Fruit fly (Drosophila melanogaster) whole organism, adult: Measurements from ENCODE around the gene Cortactin.

ENCODE experiments used
- CG11617 ChIP-seq: fragments of 200-800 bp; sonication (Bioruptor generic); optimal IDR thresholded peaks from 2 replicates; lab custom pipeline; 2017; ENCODE audit warnings: mild to moderate bottlenecking, missing biosample characterization, missing genetic modification reagents, missing genetic modification characterization
- CG12768 ChIP-seq: fragments of 200-800 bp; sonication (Bioruptor generic); optimal IDR thresholded peaks from 2 replicates; lab custom pipeline; 2017; ENCODE audit warnings: missing biosample characterization, missing genetic modification characterization, mild to moderate bottlenecking, moderate library complexity, missing genetic modification reagents
- CG7045 ChIP-seq: fragments of 200-800 bp; sonication (Bioruptor generic); optimal IDR thresholded peaks from 2 replicates; lab custom pipeline; 2017; ENCODE audit warnings: missing biosample characterization, mild to moderate bottlenecking, missing genetic modification characterization
- Mnt ChIP-seq: fragments of 200-800 bp; sonication (Bioruptor generic); optimal IDR thresholded peaks from 2 replicates; lab custom pipeline; 2016; ENCODE audit warnings: missing biosample characterization, mild to moderate bottlenecking, missing genetic modification characterization
- cic ChIP-seq: fragments of 200-800 bp; sonication (Bioruptor generic); optimal IDR thresholded peaks from 2 replicates; lab custom pipeline; 2017; ENCODE audit warnings: missing biosample characterization, mild to moderate bottlenecking, missing genetic modification characterization, moderate library complexity
- kay ChIP-seq: fragments of 200-800 bp; sonication (Bioruptor generic); peaks from one replicate; lab custom pipeline; 2016; ENCODE audit warnings: missing biosample characterization, missing genetic modification characterization, borderline replicate concordance

- TF ChIP-seq kay (GFP tag; lab: Kevin White, UChicago) (no peak), CG11617 (GFP tag; lab: Kevin White, UChicago) (no peak), Mnt (GFP tag; lab: Kevin White, UChicago) (no peak), CG7045 (no peak), CG12768 (GFP tag; lab: Kevin White, UChicago) (no peak), cic (GFP tag; lab: Kevin White, UChicago) (no peak)
Measured at dm6 chr3R:21109712-21110111, 45.4 kb upstream of the Cortactin start.
